Worm (Caenorhabditis elegans): ENCODE measurements around the gene nhr-93.
"Not testable (repeated sequence)": the region's sequence is repeated elsewhere in the genome, so short reads cannot be mapped to it uniquely, and the experiment has no call there.

Gene nhr-93

ce11 chrV:3578813-3579212 lies 40.6 kb upstream of the nhr-93 start, which contains the start of gene pygl-1:
TSS of gene pygl-1 (plus strand) at chrV:3579023.
- TF ChIP-seq fkh-10 (GFP tag; optimal IDR thresholded peaks at IDR 0.05) (no peak), ama-1 (optimal IDR thresholded peaks at IDR 0.05) (no peak), pha-2 (tag; optimal IDR thresholded peaks at IDR 0.05) (no peak), odd-2 (tag; optimal IDR thresholded peaks at IDR 0.05) (no peak)

- no peak for TF ChIP-seq ama-1 (optimal IDR thresholded peaks at IDR 0.05)
- no peak for TF ChIP-seq pqm-1 (tag; optimal IDR thresholded peaks at IDR 0.05)
- TF ChIP-seq tbx-7 (tag; optimal IDR thresholded peaks at IDR 0.05): no peak
- no peak for TF ChIP-seq pros-1 (tag; optimal IDR thresholded peaks at IDR 0.05)
- no peak for TF ChIP-seq pax-1 (tag; optimal IDR thresholded peaks at IDR 0.05)
- TF ChIP-seq lim-6 (tag; optimal IDR thresholded peaks at IDR 0.05): no peak
- no peak for TF ChIP-seq ceh-9 (tag; optimal IDR thresholded peaks at IDR 0.05)
- TF ChIP-seq ets-4 (tag; optimal IDR thresholded peaks at IDR 0.05): no peak
- TF ChIP-seq unc-3 (GFP tag; conservative IDR thresholded peaks at IDR 0.05): no peak
- TF ChIP-seq unc-3 (tag; optimal IDR thresholded peaks at IDR 0.05): no peak
- no peak for TF ChIP-seq ceh-45 (GFP tag; IDR thresholded peaks at IDR 0.05)
- TF ChIP-seq zip-5 (tag; optimal IDR thresholded peaks at IDR 0.05): no peak
- TF ChIP-seq sox-2 (GFP tag; IDR thresholded peaks at IDR 0.05): no peak
- no peak for TF ChIP-seq ceh-48 (tag; optimal IDR thresholded peaks at IDR 0.05)
- no peak for TF ChIP-seq ref-2 (tag; optimal IDR thresholded peaks at IDR 0.05)
- no peak for TF ChIP-seq ttx-3 (tag; optimal IDR thresholded peaks at IDR 0.05)
- TF ChIP-seq pat-9 (tag; optimal IDR thresholded peaks at IDR 0.05): no peak
- TF ChIP-seq fax-1 (tag; optimal IDR thresholded peaks at IDR 0.05): no peak
- no peak for TF ChIP-seq dmd-4 (tag; optimal IDR thresholded peaks at IDR 0.05; ENCODE audit: borderline replicate concordance)
- TF ChIP-seq ceh-19 (GFP tag; optimal IDR thresholded peaks at IDR 0.05): no peak
- TF ChIP-seq pha-4 (tag; optimal IDR thresholded peaks at IDR 0.05): no peak
Measured at ce11 chrV:3575759-3576158, 37.6 kb upstream of the nhr-93 start, which contains the start of gene grl-27. TSS of gene grl-27 (minus strand) at chrV:3575859.

- not testable (repeated sequence) for TF ChIP-seq pqm-1, Y22D7AL.16, ahr-1 (tag; optimal IDR thresholded peaks at IDR 0.05)
Measured at ce11 chrV:3572408-3572807, 34.2 kb upstream of the nhr-93 start, which contains the start of gene F40C5.1. TSS of gene F40C5.1 (plus strand) at chrV:3572708.

ce11 chrV:3570695-3571094 lies 32.5 kb upstream of the nhr-93 start, which contains the start of gene F40C5.2:
TSS of gene F40C5.2 (plus strand) at chrV:3570995.
- TF ChIP-seq ceh-2 (tag; optimal IDR thresholded peaks at IDR 0.05); sox-2 (GFP tag; IDR thresholded peaks at IDR 0.05); ceh-24 (tag; optimal IDR thresholded peaks at IDR 0.05): not testable (repeated sequence)

ce11 chrV:3564335-3564734 lies 26.1 kb upstream of the nhr-93 start, which contains the start of gene T24A6.17:
TSS of gene T24A6.17 (minus strand) at chrV:3564435.
- not testable (repeated sequence) for TF ChIP-seq ceh-34, rnt-1, unc-86 (tag; optimal IDR thresholded peaks at IDR 0.05)

ce11 chrV:3562824-3563223 lies 24.6 kb upstream of the nhr-93 start, which contains the start of gene T24A6.16:
TSS of gene T24A6.16 (minus strand) at chrV:3562924.
- TF ChIP-seq ceh-22 (tag; optimal IDR thresholded peaks at IDR 0.05); fkh-6 (tag; optimal IDR thresholded peaks at IDR 0.05); fkh-10 (GFP tag; optimal IDR thresholded peaks at IDR 0.05): not testable (repeated sequence)
